Worm (Caenorhabditis elegans): ENCODE data around the gene C38C10.3.

DNA sequence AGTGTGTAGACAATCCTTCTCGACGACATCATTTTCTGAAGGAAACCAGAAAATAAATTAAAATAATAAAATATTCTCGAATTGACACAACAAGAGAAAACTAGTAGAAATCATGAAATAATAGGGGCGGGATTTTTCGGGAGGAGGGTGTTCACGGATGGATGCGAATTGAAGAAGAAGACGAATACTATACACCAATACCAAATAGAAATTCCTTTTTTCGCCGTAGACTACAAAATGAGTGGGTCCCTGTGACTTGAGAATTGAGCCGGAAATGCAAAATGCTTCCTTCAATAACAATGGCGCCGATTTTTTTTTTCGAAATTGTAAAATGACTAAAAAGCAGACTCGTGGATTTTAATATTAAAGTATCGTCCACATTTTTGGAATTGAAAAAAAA is 15.6 kb upstream of the C38C10.3 start, which contains the start of gene nlp-48:
- TF ChIP-seq rcor-1 (GFP tag; IDR thresholded peaks at IDR 0.05), result no peak
- TF ChIP-seq aptf-2 (GFP tag; conservative IDR thresholded peaks at IDR 0.05), result no peak
- no peak for TF ChIP-seq hmg-1.2 (GFP tag; IDR thresholded peaks at IDR 0.05)
- no peak for TF ChIP-seq rec-8 (tag; optimal IDR thresholded peaks at IDR 0.05)
- no peak for TF ChIP-seq F33H1.4 (GFP tag; IDR thresholded peaks at IDR 0.05)
- TF ChIP-seq ceh-58 (GFP tag; IDR thresholded peaks at IDR 0.05), result no peak
- no peak for TF ChIP-seq xnd-1 (tag; optimal IDR thresholded peaks at IDR 0.05)
- TF ChIP-seq somi-1 (GFP tag; optimal IDR thresholded peaks at IDR 0.05), result no peak
- no peak for TF ChIP-seq snpc-4 (GFP tag; optimal IDR thresholded peaks at IDR 0.05)
- TF ChIP-seq snpc-4 (tag; optimal IDR thresholded peaks at IDR 0.05), result no peak
- no peak for TF ChIP-seq attf-6 (GFP tag; IDR thresholded peaks at IDR 0.05)
- no peak for TF ChIP-seq hlh-12 (tag; optimal IDR thresholded peaks at IDR 0.05)
- no peak for TF ChIP-seq C17E4.6 (GFP tag; IDR thresholded peaks at IDR 0.05)
- no peak for TF ChIP-seq dpl-1 (GFP tag; optimal IDR thresholded peaks at IDR 0.05)
- TF ChIP-seq ama-1 (optimal IDR thresholded peaks at IDR 0.05), result no peak
- no peak for TF ChIP-seq ama-1 (GFP tag; optimal IDR thresholded peaks at IDR 0.05)

Measured in whole organism, young adult.